Fruit fly (Drosophila melanogaster) whole organism, embryonic: Measurements from ENCODE around the gene CG34149.
A peak's percentile ranks its signal among the peaks of the same experiment; 100 is the strongest.

Source experiments
- Blimp-1 ChIP-seq: fragments of 200-800 bp; sonication (Bioruptor generic); optimal IDR thresholded peaks from 3 replicates; lab custom pipeline; 2018; ENCODE audit warnings: missing biosample characterization, missing genetic modification characterization, mild to moderate bottlenecking, moderate library complexity, missing genetic modification reagents
- BtbVII ChIP-seq: fragments of 200-800 bp; sonication (Bioruptor generic); optimal IDR thresholded peaks from 3 replicates; lab custom pipeline; 2017; ENCODE audit warnings: missing biosample characterization, mild to moderate bottlenecking, missing genetic modification characterization
- CG10543 ChIP-seq: fragments of 200-800 bp; sonication (Bioruptor generic); optimal IDR thresholded peaks from 3 replicates; lab custom pipeline; 2017; ENCODE audit warnings: missing biosample characterization, mild to moderate bottlenecking, missing genetic modification characterization, moderate library complexity
- CG11247 ChIP-seq: fragments of 200-800 bp; sonication (Bioruptor generic); IDR thresholded peaks from 2 replicates; pipeline ENCODE4 v1.3.6; 2022; ENCODE audit warnings: missing biosample characterization, missing genetic modification characterization
- CG11398 ChIP-seq: fragments of 200-800 bp; sonication (Bioruptor generic); optimal IDR thresholded peaks from 2 replicates; lab custom pipeline; 2016; ENCODE audit warnings: missing biosample characterization, missing genetic modification characterization
- CG12659 ChIP-seq: fragments of 200-800 bp; sonication (Bioruptor generic); optimal IDR thresholded peaks from 3 replicates; lab custom pipeline; 2017; ENCODE audit warnings: mild to moderate bottlenecking, missing biosample characterization, missing genetic modification reagents, missing genetic modification characterization
- CG13894 ChIP-seq: fragments of 200-800 bp; sonication (Bioruptor generic); optimal IDR thresholded peaks from 3 replicates; lab custom pipeline; 2018; ENCODE audit warnings: missing biosample characterization, mild to moderate bottlenecking, missing genetic modification characterization, moderate library complexity
- CG14441 ChIP-seq: fragments of 200-800 bp; sonication (Bioruptor generic); IDR thresholded peaks from 2 replicates; pipeline ENCODE4 v1.3.6; 2022; ENCODE audit warnings: missing biosample characterization, missing genetic modification characterization
- CG14667 ChIP-seq: fragments of 200-800 bp; sonication (Bioruptor generic); IDR thresholded peaks from 2 replicates; pipeline ENCODE4 v1.3.6; 2022; ENCODE audit warnings: missing biosample characterization, missing genetic modification characterization
- CG15479 ChIP-seq: fragments of 200-800 bp; sonication (Bioruptor generic); optimal IDR thresholded peaks from 3 replicates; lab custom pipeline; 2019; ENCODE audit warnings: missing biosample characterization, mild to moderate bottlenecking, missing genetic modification characterization, moderate library complexity
- CG18599 ChIP-seq: fragments of 200-800 bp; sonication (Bioruptor generic); optimal IDR thresholded peaks from 3 replicates; lab custom pipeline; 2017; ENCODE audit warnings: missing biosample characterization, missing genetic modification characterization, mild to moderate bottlenecking, moderate library complexity, missing genetic modification reagents
- CG18619 ChIP-seq: fragments of 200-800 bp; sonication (Bioruptor generic); optimal IDR thresholded peaks from 3 replicates; lab custom pipeline; 2017; ENCODE audit warnings: missing biosample characterization, mild to moderate bottlenecking, missing genetic modification characterization
- CG2116 ChIP-seq: fragments of 200-800 bp; sonication (Bioruptor generic); optimal IDR thresholded peaks from 3 replicates; lab custom pipeline; 2018; ENCODE audit warnings: missing biosample characterization, mild to moderate bottlenecking, missing genetic modification characterization
- CG2120 ChIP-seq: fragments of 200-800 bp; sonication (Bioruptor generic); optimal IDR thresholded peaks from 3 replicates; lab custom pipeline; 2016; ENCODE audit warnings: missing biosample characterization, missing genetic modification characterization
- CG33213 ChIP-seq: fragments of 200-800 bp; sonication (Bioruptor generic); optimal IDR thresholded peaks from 3 replicates; lab custom pipeline; 2016; ENCODE audit warnings: missing biosample characterization, missing genetic modification characterization
- CG33557 ChIP-seq: fragments of 200-800 bp; sonication (Bioruptor generic); optimal IDR thresholded peaks from 2 replicates; lab custom pipeline; 2019; ENCODE audit warnings: missing biosample characterization, mild to moderate bottlenecking, missing genetic modification characterization, moderate library complexity
- CG34224 ChIP-seq: fragments of 200-800 bp; sonication (Bioruptor generic); IDR thresholded peaks from 3 replicates; pipeline ENCODE4 v1.3.6; 2022; ENCODE audit warnings: missing biosample characterization, missing genetic modification characterization; ENCODE audit not compliant: partially characterized antibody
- CG4360 ChIP-seq: fragments of 200-800 bp; sonication (Bioruptor generic); IDR thresholded peaks from 2 replicates; pipeline ENCODE4 v1.3.6; 2022; ENCODE audit warnings: missing biosample characterization, missing genetic modification characterization
- CG8944 ChIP-seq: fragments of 200-800 bp; sonication (Bioruptor generic); optimal IDR thresholded peaks from 3 replicates; lab custom pipeline; 2016; ENCODE audit warnings: missing biosample characterization, missing genetic modification characterization
- CG9876 ChIP-seq: fragments of 200-800 bp; sonication (Bioruptor generic); optimal IDR thresholded peaks from 2 replicates; lab custom pipeline; 2016; ENCODE audit warnings: missing biosample characterization, missing genetic modification characterization
- CHES-1-like ChIP-seq: fragments of 200-800 bp; sonication (Bioruptor generic); optimal IDR thresholded peaks from 2 replicates; lab custom pipeline; 2016; ENCODE audit warnings: missing biosample characterization, missing genetic modification characterization
- Deaf1 ChIP-seq: fragments of 200-800 bp; optimal IDR thresholded peaks from 3 replicates; lab custom pipeline; 2019; ENCODE audit warnings: missing biosample characterization, mild to moderate bottlenecking, missing genetic modification characterization, moderate library complexity
- Dfd ChIP-seq, 2 experiments: fragments of >200 bp; optimal IDR thresholded peaks; 2 replicates each; lab custom pipeline; 2017; ENCODE audit warnings: missing biosample characterization in 2 of 2, missing genetic modification characterization in 2 of 2
- Eip74EF ChIP-seq, 2 experiments: fragments of 200-800 bp in 1 of 2; fragments of >200 bp in 1 of 2; sonication (Bioruptor generic) in 1 of 2; optimal IDR thresholded peaks; 2 replicates each; lab custom pipeline; 2017 to 2019; ENCODE audit warnings: missing biosample characterization in 2 of 2, missing genetic modification characterization in 2 of 2, mild to moderate bottlenecking in 1 of 2, moderate library complexity in 1 of 2
- Elba2 ChIP-seq: fragments of 200-800 bp; sonication (Bioruptor generic); optimal IDR thresholded peaks from 3 replicates; lab custom pipeline; 2016; ENCODE audit warnings: missing biosample characterization, missing genetic modification characterization
- Max ChIP-seq: fragments of 200-800 bp; sonication (Bioruptor generic); optimal IDR thresholded peaks from 2 replicates; lab custom pipeline; 2016; ENCODE audit warnings: missing biosample characterization, mild to moderate bottlenecking, missing genetic modification characterization
- Med ChIP-seq: fragments of 200-800 bp; sonication (Bioruptor generic); peaks from one replicate; lab custom pipeline; 2016; ENCODE audit warnings: missing biosample characterization, missing genetic modification characterization, mild to moderate bottlenecking, inconsistent platforms, moderate library complexity
- Opbp ChIP-seq: fragments of 200-800 bp; sonication (Bioruptor generic); IDR thresholded peaks from 3 replicates; pipeline ENCODE4 v1.3.6; 2022; ENCODE audit warnings: missing biosample characterization, missing genetic modification characterization; ENCODE audit not compliant: partially characterized antibody
- Rx ChIP-seq: fragments of 200-800 bp; sonication (Bioruptor generic); IDR thresholded peaks from 2 replicates; pipeline ENCODE4 v1.3.6; 2022; ENCODE audit warnings: missing biosample characterization, missing genetic modification characterization
- Sox102F ChIP-seq: fragments of 200-800 bp; sonication (Bioruptor generic); optimal IDR thresholded peaks from 2 replicates; lab custom pipeline; 2018; ENCODE audit warnings: missing biosample characterization, mild to moderate bottlenecking, missing genetic modification characterization, moderate library complexity
- crol ChIP-seq: fragments of 200-800 bp; sonication (Bioruptor generic); IDR thresholded peaks from 2 replicates; pipeline ENCODE4 v1.3.6; 2022; ENCODE audit warnings: missing biosample characterization, missing genetic modification characterization
- crp ChIP-seq, 2 experiments: fragments of 200-800 bp; sonication (Bioruptor generic); optimal IDR thresholded peaks; 2 replicates in 1 of 2; 3 replicates in 1 of 2; lab custom pipeline; 2017; ENCODE audit warnings: missing biosample characterization in 2 of 2, missing genetic modification characterization in 2 of 2, mild to moderate bottlenecking in 1 of 2, moderate library complexity in 1 of 2
- gcm ChIP-seq: fragments of 200-800 bp; sonication (Bioruptor generic); optimal IDR thresholded peaks from 2 replicates; lab custom pipeline; 2019; ENCODE audit warnings: missing biosample characterization, mild to moderate bottlenecking, missing genetic modification characterization, moderate library complexity
- insv ChIP-seq, 2 experiments: fragments of 200-800 bp; sonication (Bioruptor generic); optimal IDR thresholded peaks; 3 replicates each; lab custom pipeline; 2016 to 2018; ENCODE audit warnings: missing biosample characterization in 2 of 2, missing genetic modification characterization in 2 of 2
- onecut ChIP-seq: fragments of 200-800 bp; sonication (Bioruptor generic); IDR thresholded peaks from 2 replicates; pipeline ENCODE4 v1.3.6; 2022; ENCODE audit warnings: missing biosample characterization, missing genetic modification characterization
- scrt ChIP-seq: fragments of 200-800 bp; sonication (Bioruptor generic); optimal IDR thresholded peaks from 2 replicates; lab custom pipeline; 2018; ENCODE audit warnings: missing biosample characterization, mild to moderate bottlenecking, missing genetic modification characterization, moderate library complexity
- sima ChIP-seq: fragments of 200-800 bp; sonication (Bioruptor generic); optimal IDR thresholded peaks from 2 replicates; lab custom pipeline; 2016; ENCODE audit warnings: missing biosample characterization, missing genetic modification characterization
- tll ChIP-seq, 2 experiments: fragments of 200-800 bp in 1 of 2; fragments of >200 bp in 1 of 2; sonication (Bioruptor generic) in 1 of 2; optimal IDR thresholded peaks; 2 replicates each; lab custom pipeline; 2017 to 2019; ENCODE audit warnings: missing biosample characterization in 2 of 2, missing genetic modification characterization in 2 of 2, mild to moderate bottlenecking in 1 of 2, moderate library complexity in 1 of 2
- trem ChIP-seq: fragments of 200-800 bp; optimal IDR thresholded peaks from 3 replicates; lab custom pipeline; 2019; ENCODE audit warnings: missing biosample characterization, mild to moderate bottlenecking, missing genetic modification characterization, moderate library complexity
- wor ChIP-seq: fragments of 200-800 bp; sonication (Bioruptor generic); IDR thresholded peaks from 2 replicates; pipeline ENCODE4 v1.3.6; 2022; ENCODE audit warnings: missing biosample characterization, missing genetic modification characterization
- z ChIP-seq: fragments of 200-800 bp; sonication (Bioruptor generic); IDR thresholded peaks from 3 replicates; pipeline ENCODE4 v1.3.6; 2022; ENCODE audit warnings: missing biosample characterization, missing genetic modification characterization

CG34149 gene

DNA sequence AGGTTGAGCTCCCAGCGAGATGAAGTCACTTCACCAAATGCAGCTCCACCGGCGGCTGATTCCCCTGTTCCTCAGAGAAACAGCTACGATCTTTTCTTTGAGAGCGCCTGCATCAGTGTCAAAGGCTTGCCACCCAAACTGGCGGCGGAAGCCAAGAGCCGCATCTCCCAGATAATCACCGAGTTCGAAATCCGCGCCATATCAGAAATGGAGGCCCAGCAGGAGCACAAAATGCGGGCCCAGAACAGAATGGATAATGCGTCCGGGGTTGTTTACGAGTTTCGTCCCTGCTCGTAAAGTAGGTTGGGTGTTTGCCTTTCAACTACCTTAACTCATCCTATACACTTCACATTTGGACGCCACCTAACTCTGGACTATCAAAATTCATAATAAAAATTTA is 1.8 kb downstream of the CG34149 start, which contains the start of gene Gpdh3:
Gpdh3 (plus strand) TSS at position 301 of the 400 bp plus-strand sequence.
- no peak for TF ChIP-seq crol (GFP tag; lab: Robert Waterston, UW)
- 0 out of 3 replicates have a peak, but pooled peaks have one; percentile 35 for TF ChIP-seq Opbp (GFP tag; lab: Robert Waterston, UW)
- TF ChIP-seq Blimp-1 (GFP tag; lab: Kevin White, UChicago), result no peak
- TF ChIP-seq Med, result peak; percentile 49
- peak; percentile 40 for TF ChIP-seq gcm (GFP tag; lab: Kevin White, UChicago)

- TF ChIP-seq CG18599 (GFP tag; lab: Kevin White, UChicago), result no peak
- no peak for TF ChIP-seq CG14441 (GFP tag; lab: Robert Waterston, UW)
- no peak for TF ChIP-seq z (GFP tag; lab: Robert Waterston, UW)
- no peak for TF ChIP-seq CG9876 (GFP tag; lab: Kevin White, UChicago)
- TF ChIP-seq crp (GFP tag; optimal IDR thresholded peaks at IDR 0.05; lab: Kevin White, UChicago), result peak in 1 of 2 experiments; percentile 3
- TF ChIP-seq CG2116, result no peak
- TF ChIP-seq onecut (GFP tag; lab: Robert Waterston, UW), result peak; percentile 90
- no peak for TF ChIP-seq CG8944
- no peak for TF ChIP-seq CG18619 (GFP tag; lab: Kevin White, UChicago)
- TF ChIP-seq scrt (GFP tag; lab: Kevin White, UChicago), result peak; percentile 70
- no peak for TF ChIP-seq CG11398 (GFP tag; lab: Kevin White, UChicago)
- TF ChIP-seq Elba2, result peak; percentile 59
- no peak for TF ChIP-seq CG33213
- no peak for TF ChIP-seq CG12659
- no peak for TF ChIP-seq tll (GFP tag; optimal IDR thresholded peaks at IDR 0.05; lab: Kevin White, UChicago)
- TF ChIP-seq CG11247, result no peak
- TF ChIP-seq Dfd (GFP tag; optimal IDR thresholded peaks at IDR 0.05; lab: Kevin White, UChicago), result no peak
- no peak for TF ChIP-seq sima (GFP tag; lab: Kevin White, UChicago)
- no peak for TF ChIP-seq CG33557
- peak; percentile 37; the same call in 1 of the 2 replicates for TF ChIP-seq CG4360 (GFP tag; lab: Robert Waterston, UW)
- no peak for TF ChIP-seq trem (tag; lab: Kevin White, UChicago)
- no peak for TF ChIP-seq CG14667
- TF ChIP-seq Eip74EF (GFP tag; optimal IDR thresholded peaks at IDR 0.05; lab: Kevin White, UChicago), result no peak
- TF ChIP-seq CHES-1-like (GFP tag; lab: Kevin White, UChicago), result no peak
- TF ChIP-seq wor (GFP tag; lab: Robert Waterston, UW), result no peak
- TF ChIP-seq Rx (GFP tag; lab: Robert Waterston, UW), result no peak
- no peak for TF ChIP-seq CG2120 (GFP tag; lab: Kevin White, UChicago)
- TF ChIP-seq insv (GFP tag; optimal IDR thresholded peaks at IDR 0.05; lab: Kevin White, UChicago), result peak in 1 of 2 experiments; percentile 2
Measured at dm6 chr3R:22389614-22390013, 9.7 kb downstream of the CG34149 start, which contains the start of the genes CAH8 and CG7059. Gene CAH8, minus strand, starts transcription at chr3R:22389714. Gene CG7059, plus strand, starts transcription at chr3R:22389780.

- TF ChIP-seq CG10543 (GFP tag; lab: Kevin White, UChicago) (peak; percentile 3), Sox102F (GFP tag; lab: Kevin White, UChicago) (no peak), BtbVII (no peak), Max (GFP tag; lab: Kevin White, UChicago) (no peak), CG34224 (GFP tag; lab: Robert Waterston, UW) (peak; percentile 37; the same call in 1 of the 3 replicates), Deaf1 (tag; lab: Kevin White, UChicago) (peak; percentile 37), CG13894 (tag; lab: Kevin White, UChicago) (peak; percentile 92), CG15479 (GFP tag; lab: Kevin White, UChicago) (peak; percentile 33)
Measured at dm6 chr3R:22390109-22390508, 10.2 kb downstream of the CG34149 start.
